Worm (Caenorhabditis elegans) whole organism, midembryonic: ENCODE data around the gene F39G3.3.

Source experiments
- T22C8.4 ChIP-seq: fragments of 200-800 bp; sonication (Bioruptor generic); IDR thresholded peaks from 2 replicates; pipeline ENCODE4 v1.3.6; 2022; ENCODE audit warnings: missing genetic modification characterization, missing compliant biosample characterization
- cog-1 ChIP-seq: sonication (generic microtip); optimal IDR thresholded peaks from 2 replicates; lab custom pipeline; 2016; ENCODE audit warnings: missing genetic modification characterization, missing compliant biosample characterization
- flt-1 ChIP-seq: fragments of 200-800 bp; sonication (Bioruptor generic); IDR thresholded peaks from 2 replicates; pipeline ENCODE4 v1.3.6; 2022; ENCODE audit warnings: missing genetic modification characterization, missing compliant biosample characterization
- klf-2 ChIP-seq: fragments of 200-800 bp; sonication (Bioruptor generic); conservative IDR thresholded peaks from 2 replicates; pipeline ENCODE4 v1.3.6; 2022; ENCODE audit warnings: missing genetic modification reagents, missing genetic modification characterization, missing compliant biosample characterization
- med-1 ChIP-seq: sonication (generic microtip); optimal IDR thresholded peaks from 2 replicates; lab custom pipeline; 2017; ENCODE audit warnings: missing genetic modification characterization, mild to moderate bottlenecking, missing compliant biosample characterization, antibody characterized with exemption, missing genetic modification reagents; ENCODE audit not compliant: insufficient read depth
- ref-1 ChIP-seq: fragments of 200-800 bp; sonication (Bioruptor generic); conservative IDR thresholded peaks from 2 replicates; pipeline ENCODE4 v1.3.6; 2022; ENCODE audit warnings: missing genetic modification reagents, missing genetic modification characterization, missing compliant biosample characterization
- tab-1 ChIP-seq: fragments of 200-800 bp; sonication (Bioruptor generic); IDR thresholded peaks from 2 replicates; pipeline ENCODE4 v1.3.6; 2022; ENCODE audit warnings: missing genetic modification characterization, missing compliant biosample characterization
- ztf-23 ChIP-seq: fragments of 200-800 bp; sonication (Bioruptor generic); IDR thresholded peaks from 2 replicates; pipeline ENCODE4 v1.3.6; 2022; ENCODE audit warnings: missing genetic modification reagents, missing genetic modification characterization, missing compliant biosample characterization
- ztf-29 ChIP-seq: fragments of 200-800 bp; sonication (Bioruptor generic); IDR thresholded peaks from 2 replicates; pipeline ENCODE4 v1.3.6; 2022; ENCODE audit warnings: missing genetic modification reagents, missing genetic modification characterization, missing compliant biosample characterization

The F39G3.3 gene

DNA sequence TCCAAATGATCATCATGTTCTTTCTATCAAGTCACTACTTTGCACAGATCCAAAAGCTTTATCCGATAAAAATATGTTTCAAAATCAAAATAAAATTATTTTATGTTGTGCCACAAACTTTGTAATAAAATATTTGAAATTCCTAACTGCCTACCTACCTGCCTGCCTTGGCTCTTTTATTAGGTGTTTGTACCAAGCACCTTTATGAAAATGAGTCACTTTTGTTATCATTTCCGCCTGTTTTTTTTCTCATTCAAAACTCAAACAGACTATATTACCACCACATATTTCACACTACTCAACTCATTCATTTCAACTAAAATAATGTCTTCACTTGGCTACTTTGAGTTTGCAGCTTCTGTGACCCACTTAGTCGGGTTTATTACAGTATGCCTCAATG, 7.3 kb upstream of the F39G3.3 start, which contains the start of gene F39G3.4:
TSS of gene F39G3.4 (plus strand) at position 301 of the 400 bp plus-strand sequence.
- TF ChIP-seq tab-1 (GFP tag; lab: Robert Waterston, UW) (no peak), ztf-23 (GFP tag; lab: Robert Waterston, UW) (no peak), klf-2 (GFP tag; lab: Robert Waterston, UW) (no peak), ztf-29 (GFP tag; lab: Robert Waterston, UW) (no peak), T22C8.4 (no peak), ref-1 (GFP tag; lab: Robert Waterston, UW) (no peak), cog-1 (tag; lab: Kevin White, UChicago) (no peak), med-1 (no peak), flt-1 (GFP tag; lab: Robert Waterston, UW) (no peak)

DNA sequence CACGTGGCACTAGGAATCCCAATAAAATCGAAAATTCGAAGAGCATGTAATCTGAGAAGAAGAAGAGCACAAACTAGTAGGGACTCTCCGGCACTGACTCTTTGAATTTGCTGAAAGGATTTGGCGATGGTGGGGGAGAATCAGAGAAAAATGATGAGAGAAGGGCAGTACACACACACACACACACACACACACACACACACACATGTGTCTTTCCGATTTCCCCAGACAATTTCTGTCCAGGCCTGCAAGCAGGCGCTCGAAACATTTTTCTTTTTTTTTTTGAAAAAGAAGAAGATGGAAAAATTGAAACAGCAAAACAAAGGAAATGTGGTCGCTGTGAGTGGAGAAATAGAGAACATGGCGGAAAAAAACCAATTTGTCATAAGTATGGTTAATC, 1.6 kb upstream of the F39G3.3 start, which contains the start of gene tig-2:
TSS of gene tig-2 (minus strand) at position 87 of the 400 bp plus-strand sequence.
- TF ChIP-seq ztf-23 (GFP tag; lab: Robert Waterston, UW) = no peak
- no peak for TF ChIP-seq flt-1 (GFP tag; lab: Robert Waterston, UW)
- no peak for TF ChIP-seq ref-1 (GFP tag; lab: Robert Waterston, UW)
- no peak for TF ChIP-seq T22C8.4
- TF ChIP-seq ztf-29 (GFP tag; lab: Robert Waterston, UW) = no peak
- TF ChIP-seq med-1 = no peak
- TF ChIP-seq klf-2 (GFP tag; lab: Robert Waterston, UW) = no peak
- no peak for TF ChIP-seq tab-1 (GFP tag; lab: Robert Waterston, UW)

DNA sequence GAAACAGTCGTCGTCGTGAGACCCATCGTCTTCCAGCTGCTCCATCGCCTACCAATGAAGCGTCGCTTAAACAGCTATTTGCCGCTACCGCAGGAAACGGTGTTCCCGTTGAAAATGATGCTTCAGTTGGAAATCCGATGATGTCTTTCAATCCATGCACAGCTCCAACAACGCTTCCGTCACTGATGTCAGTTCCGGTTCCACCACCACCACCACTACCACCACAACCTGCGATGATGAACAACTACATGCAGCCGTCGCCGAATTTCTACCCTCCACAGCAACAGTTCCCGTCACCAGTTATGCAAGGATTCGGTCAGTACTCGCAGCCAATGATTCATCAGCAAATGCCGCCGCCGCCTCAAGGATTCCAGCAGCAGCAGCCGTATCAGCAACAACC, 2.2 kb downstream of the F39G3.3 start:
- TF ChIP-seq flt-1 (GFP tag; lab: Robert Waterston, UW) (no peak), ztf-23 (GFP tag; lab: Robert Waterston, UW) (no peak), T22C8.4 (no peak), med-1 (no peak), cog-1 (tag; lab: Kevin White, UChicago) (no peak), ref-1 (GFP tag; lab: Robert Waterston, UW) (no peak), klf-2 (GFP tag; lab: Robert Waterston, UW) (no peak), tab-1 (GFP tag; lab: Robert Waterston, UW) (no peak), ztf-29 (GFP tag; lab: Robert Waterston, UW) (no peak)

DNA sequence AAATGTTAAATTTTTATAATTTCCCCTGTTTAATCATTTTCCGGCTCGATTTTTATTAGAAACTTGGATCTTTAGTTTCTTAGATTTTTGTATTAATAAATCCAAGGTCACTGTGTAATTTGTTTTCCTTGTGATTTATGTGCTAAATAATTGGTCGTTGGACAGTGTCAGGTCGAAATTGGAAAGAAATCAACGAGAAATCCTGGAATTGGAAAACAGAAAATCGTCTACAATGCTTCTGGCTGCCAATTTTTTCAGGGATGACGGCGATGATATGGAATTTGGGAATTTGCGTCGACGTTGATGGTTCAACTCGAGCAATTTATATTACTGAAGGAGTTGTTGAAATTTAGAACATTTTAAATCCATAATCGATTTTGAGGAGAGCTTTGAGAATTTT, 2.9 kb downstream of the F39G3.3 start:
- TF ChIP-seq med-1 = no peak
- no peak for TF ChIP-seq cog-1 (tag; lab: Kevin White, UChicago)
- no peak for TF ChIP-seq ztf-29 (GFP tag; lab: Robert Waterston, UW)
- TF ChIP-seq flt-1 (GFP tag; lab: Robert Waterston, UW) = no peak
- TF ChIP-seq T22C8.4 = no peak
- TF ChIP-seq ztf-23 (GFP tag; lab: Robert Waterston, UW) = no peak
- TF ChIP-seq tab-1 (GFP tag; lab: Robert Waterston, UW) = no peak
- TF ChIP-seq ref-1 (GFP tag; lab: Robert Waterston, UW) = no peak
- TF ChIP-seq klf-2 (GFP tag; lab: Robert Waterston, UW) = no peak

DNA sequence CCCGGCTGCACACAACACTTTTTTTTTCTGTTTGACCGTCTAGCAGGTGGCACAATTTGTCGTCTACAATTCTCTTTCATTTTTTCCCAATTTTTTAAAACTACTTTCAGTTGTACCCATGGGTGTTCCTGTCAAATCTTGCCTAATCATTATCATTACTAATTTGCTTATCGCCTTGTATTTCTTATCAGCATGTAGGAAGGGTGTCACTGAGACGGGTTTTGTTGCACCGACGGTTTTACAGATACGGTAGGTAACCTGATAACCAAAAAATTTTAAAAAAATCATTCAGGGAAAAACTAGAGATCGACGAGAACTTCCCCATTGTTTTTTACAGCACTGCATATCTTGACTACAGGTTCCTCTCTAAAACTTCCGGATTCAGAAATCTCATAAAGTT, 6.0 kb downstream of the F39G3.3 start, which contains the start of gene F39G3.2:
TSS of gene F39G3.2 (plus strand) at position 105 of the 400 bp plus-strand sequence.
- TF ChIP-seq flt-1 (GFP tag; lab: Robert Waterston, UW) (no peak), klf-2 (GFP tag; lab: Robert Waterston, UW) (no peak), ref-1 (GFP tag; lab: Robert Waterston, UW) (no peak), cog-1 (tag; lab: Kevin White, UChicago) (no peak)

DNA sequence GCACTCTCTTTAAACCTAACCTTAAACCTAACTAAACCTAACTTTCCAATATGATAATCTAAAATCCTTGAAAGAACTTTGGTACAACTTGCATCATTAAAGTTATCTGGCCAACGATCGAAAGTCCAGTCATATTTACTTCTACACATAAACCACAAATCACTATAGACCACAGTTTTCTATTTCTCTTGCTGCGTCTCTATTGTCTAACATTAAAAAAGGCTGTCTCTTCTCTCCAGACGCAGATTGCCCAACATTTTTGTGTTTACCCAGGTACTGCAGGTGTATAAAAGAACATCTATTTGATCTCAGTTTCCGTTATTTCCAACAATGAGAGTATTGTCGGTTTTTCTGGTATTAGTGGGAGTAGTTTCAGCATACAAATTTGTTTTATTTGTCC, 10.5 kb downstream of the F39G3.3 start, which contains the start of gene ugt-61:
TSS of gene ugt-61 (plus strand) at position 233 of the 400 bp plus-strand sequence.
- TF ChIP-seq tab-1 (GFP tag; lab: Robert Waterston, UW) (no peak), T22C8.4 (no peak), ztf-23 (GFP tag; lab: Robert Waterston, UW) (no peak), klf-2 (GFP tag; lab: Robert Waterston, UW) (no peak), cog-1 (tag; lab: Kevin White, UChicago) (no peak), med-1 (no peak)

DNA sequence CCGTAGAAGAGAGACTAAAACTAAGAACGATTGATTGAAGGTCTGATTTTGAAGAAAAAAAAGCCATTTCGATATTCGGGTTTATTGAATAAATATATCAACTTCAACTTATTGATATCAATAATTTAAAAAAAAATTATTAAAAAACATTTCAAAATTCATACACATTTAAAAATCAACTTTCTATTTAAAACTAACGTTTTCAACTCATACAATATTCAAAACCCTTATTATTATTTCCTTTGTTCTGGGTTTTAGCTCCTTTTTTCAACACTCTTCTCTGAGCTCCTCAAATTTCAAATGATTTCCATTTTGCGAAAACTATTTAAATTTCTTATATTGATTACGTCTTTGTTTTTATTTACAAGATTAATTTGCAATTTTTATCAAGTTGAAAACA, 13.6 kb downstream of the F39G3.3 start, which contains the start of gene C18G1.7:
TSS of gene C18G1.7 (plus strand) at position 301 of the 400 bp plus-strand sequence.
- TF ChIP-seq flt-1 (GFP tag; lab: Robert Waterston, UW) (no peak), ref-1 (GFP tag; lab: Robert Waterston, UW) (no peak), klf-2 (GFP tag; lab: Robert Waterston, UW) (no peak), tab-1 (GFP tag; lab: Robert Waterston, UW) (no peak), ztf-29 (GFP tag; lab: Robert Waterston, UW) (no peak), ztf-23 (GFP tag; lab: Robert Waterston, UW) (no peak), cog-1 (tag; lab: Kevin White, UChicago) (no peak), T22C8.4 (no peak)

DNA sequence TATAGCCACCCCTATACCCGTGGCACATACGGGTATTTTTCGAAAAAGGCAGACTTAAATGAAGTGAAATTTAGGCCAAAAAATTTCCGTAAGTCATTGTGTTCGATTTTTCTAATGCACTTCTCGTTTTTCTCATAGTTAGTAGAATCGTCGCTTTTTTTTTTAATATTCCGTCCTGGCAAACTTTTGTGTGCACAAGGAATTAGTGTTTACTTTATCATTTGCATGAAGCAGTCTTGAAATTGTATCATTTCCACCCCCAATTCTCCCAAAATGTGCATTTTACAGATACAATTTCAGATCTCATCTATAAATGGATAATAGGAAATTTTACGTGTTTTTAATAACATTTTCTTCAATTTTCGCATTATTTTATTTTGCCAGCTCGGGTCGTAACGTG, 18.6 kb downstream of the F39G3.3 start, which contains the start of gene C18G1.6:
TSS of gene C18G1.6 (plus strand) at position 301 of the 400 bp plus-strand sequence.
- TF ChIP-seq T22C8.4 = no peak
- no peak for TF ChIP-seq ztf-23 (GFP tag; lab: Robert Waterston, UW)
- no peak for TF ChIP-seq med-1
- no peak for TF ChIP-seq cog-1 (tag; lab: Kevin White, UChicago)

DNA sequence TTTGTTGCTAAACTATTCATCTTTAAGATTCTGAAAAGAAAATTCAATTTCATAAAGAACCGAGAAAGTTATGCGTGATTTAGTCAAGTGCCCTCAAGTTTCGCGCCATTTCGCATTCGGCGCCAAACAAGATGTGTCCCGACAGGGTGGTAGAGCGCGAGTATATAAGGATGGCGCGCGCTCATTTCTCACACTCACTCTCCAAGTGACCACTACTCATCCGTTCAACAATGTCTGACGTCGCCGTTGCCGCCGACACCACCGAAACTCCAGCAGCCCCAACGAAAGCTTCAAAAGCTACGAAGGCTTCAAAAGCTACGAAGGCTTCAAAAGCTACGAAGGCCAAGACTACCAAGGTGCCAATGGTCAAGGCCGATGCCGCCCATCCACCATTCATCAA, 22.4 kb downstream of the F39G3.3 start, which contains the start of gene hil-4:
TSS of gene hil-4 (plus strand) at position 191 of the 400 bp plus-strand sequence.
- TF ChIP-seq ztf-29 (GFP tag; lab: Robert Waterston, UW) (no peak), klf-2 (GFP tag; lab: Robert Waterston, UW) (no peak), cog-1 (tag; lab: Kevin White, UChicago) (no peak), T22C8.4 (no peak), flt-1 (GFP tag; lab: Robert Waterston, UW) (no peak), med-1 (no peak), tab-1 (GFP tag; lab: Robert Waterston, UW) (no peak), ztf-23 (GFP tag; lab: Robert Waterston, UW) (no peak), ref-1 (GFP tag; lab: Robert Waterston, UW) (no peak)
